Worm (Caenorhabditis elegans): ENCODE measurements around the gene srg-46.

The srg-46 gene

DNA sequence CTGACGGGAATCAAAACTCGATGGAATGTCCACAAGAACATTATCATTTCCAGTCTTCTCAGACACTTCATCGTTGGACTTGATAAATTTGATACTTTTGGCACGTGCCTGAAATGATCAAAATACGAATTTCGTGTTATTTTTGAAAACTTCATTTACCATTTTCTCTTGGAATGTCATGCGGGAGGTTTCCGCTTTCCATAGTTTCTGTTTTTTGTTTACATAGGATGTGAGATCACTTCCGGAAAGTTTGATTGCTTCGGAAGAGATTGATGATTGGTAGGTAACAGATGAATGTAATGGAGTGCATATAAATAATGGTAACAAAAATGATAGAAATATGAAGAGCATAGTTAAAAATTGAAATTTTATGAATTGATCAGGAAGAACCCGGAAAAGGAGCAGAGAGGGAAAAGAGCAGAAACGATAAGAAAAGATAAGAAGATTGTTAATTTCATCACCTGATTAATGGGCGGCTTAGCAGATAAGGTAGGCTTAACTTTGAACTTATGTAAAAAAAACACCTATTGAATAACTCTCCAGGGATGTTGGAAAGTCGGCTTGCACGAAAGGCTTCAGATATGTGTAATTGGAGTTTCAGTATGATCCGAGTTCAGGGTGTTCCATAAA lies 5.7 kb upstream of the srg-46 start, which contains the start of gene F32H5.1:
Gene F32H5.1, minus strand, starts transcription at position 386 of the 630 bp plus-strand sequence.
- TF ChIP-seq cog-1 (tag; optimal IDR thresholded peaks at IDR 0.05) (no peak), ztf-23 (GFP tag; IDR thresholded peaks at IDR 0.05) (no peak), T22C8.4 (GFP tag; IDR thresholded peaks at IDR 0.05) (no peak), ref-1 (GFP tag; conservative IDR thresholded peaks at IDR 0.05) (no peak), klf-2 (GFP tag; conservative IDR thresholded peaks at IDR 0.05) (no peak), ztf-29 (GFP tag; IDR thresholded peaks at IDR 0.05) (no peak), tab-1 (GFP tag; IDR thresholded peaks at IDR 0.05) (no peak), med-1 (GFP tag; optimal IDR thresholded peaks at IDR 0.05; ENCODE audit: insufficient read depth) (no peak), flt-1 (GFP tag; IDR thresholded peaks at IDR 0.05) (no peak)

DNA sequence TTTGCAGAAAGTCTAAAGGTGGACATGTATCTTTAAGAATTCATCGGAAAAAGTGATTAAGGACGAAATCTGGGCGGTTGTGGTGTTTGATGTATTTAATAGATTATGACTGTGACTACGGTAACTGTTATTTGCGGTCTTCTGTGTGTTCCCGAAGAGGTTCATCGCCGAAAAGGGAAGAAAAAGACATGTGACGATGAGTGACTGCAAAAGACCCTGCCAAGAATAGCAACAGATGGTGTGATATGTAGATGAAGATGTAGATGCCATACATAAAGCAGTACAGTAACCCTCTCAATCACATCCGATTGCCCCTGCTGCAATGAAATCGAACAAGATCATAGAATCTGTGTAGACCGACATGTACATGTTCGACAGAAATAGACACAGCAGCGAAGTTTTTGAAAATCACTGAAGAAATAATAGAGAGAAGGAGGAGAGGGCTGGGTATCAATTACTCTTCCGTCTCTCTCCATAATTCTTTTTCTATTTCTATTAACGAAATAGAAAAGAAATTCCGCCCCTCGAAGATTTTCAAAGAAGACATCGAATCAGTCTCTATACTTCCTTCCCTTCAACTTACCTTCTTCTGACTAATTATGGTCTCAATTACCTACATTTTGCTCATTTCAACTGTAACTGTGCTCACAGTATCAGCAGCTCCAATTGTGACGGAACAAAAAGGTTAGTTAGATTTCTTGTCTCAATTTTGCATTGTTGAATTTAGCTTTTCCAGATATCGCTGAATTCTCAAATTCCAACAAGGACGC lies 4.5 kb upstream of the srg-46 start, which contains the start of gene F32H5.3:
Gene F32H5.3, plus strand, starts transcription at position 513 of the 770 bp plus-strand sequence.
- TF ChIP-seq tab-1 (GFP tag; IDR thresholded peaks at IDR 0.05), result no peak
- TF ChIP-seq klf-2 (GFP tag; conservative IDR thresholded peaks at IDR 0.05), result no peak
- TF ChIP-seq ztf-29 (GFP tag; IDR thresholded peaks at IDR 0.05), result no peak
- no peak for TF ChIP-seq flt-1 (GFP tag; IDR thresholded peaks at IDR 0.05)
- TF ChIP-seq T22C8.4 (GFP tag; IDR thresholded peaks at IDR 0.05), result no peak
- no peak for TF ChIP-seq med-1 (GFP tag; optimal IDR thresholded peaks at IDR 0.05; ENCODE audit: insufficient read depth)
- no peak for TF ChIP-seq ref-1 (GFP tag; conservative IDR thresholded peaks at IDR 0.05)
- no peak for TF ChIP-seq cog-1 (tag; optimal IDR thresholded peaks at IDR 0.05)
- no peak for TF ChIP-seq ztf-23 (GFP tag; IDR thresholded peaks at IDR 0.05)

DNA sequence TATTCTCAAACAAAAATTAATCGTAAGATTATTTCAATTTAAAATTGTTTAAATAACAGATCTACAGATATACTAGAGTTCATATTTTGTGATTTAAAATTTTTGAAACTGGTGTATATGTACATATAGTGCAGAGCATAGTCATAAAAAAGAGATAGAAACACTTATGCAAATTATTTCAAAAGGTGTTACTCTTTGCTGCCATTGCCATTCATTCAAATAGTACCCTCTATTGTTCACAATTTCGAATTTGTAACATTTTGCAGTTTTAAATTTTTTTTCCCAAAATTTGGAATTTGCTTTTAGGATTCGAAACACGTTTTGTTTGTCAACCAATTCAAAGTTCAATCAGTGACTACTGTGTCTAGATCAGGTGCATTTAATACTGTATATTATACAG lies 3.3 kb upstream of the srg-46 start, which contains the start of gene F32H5.4:
Gene F32H5.4, plus strand, starts transcription at position 301 of the 400 bp plus-strand sequence.
- TF ChIP-seq ref-1 (GFP tag; conservative IDR thresholded peaks at IDR 0.05) (no peak), cog-1 (tag; optimal IDR thresholded peaks at IDR 0.05) (no peak), ztf-23 (GFP tag; IDR thresholded peaks at IDR 0.05) (no peak), flt-1 (GFP tag; IDR thresholded peaks at IDR 0.05) (no peak), klf-2 (GFP tag; conservative IDR thresholded peaks at IDR 0.05) (no peak), tab-1 (GFP tag; IDR thresholded peaks at IDR 0.05) (no peak), T22C8.4 (GFP tag; IDR thresholded peaks at IDR 0.05) (no peak), med-1 (GFP tag; optimal IDR thresholded peaks at IDR 0.05; ENCODE audit: insufficient read depth) (no peak), ztf-29 (GFP tag; IDR thresholded peaks at IDR 0.05) (no peak)

DNA sequence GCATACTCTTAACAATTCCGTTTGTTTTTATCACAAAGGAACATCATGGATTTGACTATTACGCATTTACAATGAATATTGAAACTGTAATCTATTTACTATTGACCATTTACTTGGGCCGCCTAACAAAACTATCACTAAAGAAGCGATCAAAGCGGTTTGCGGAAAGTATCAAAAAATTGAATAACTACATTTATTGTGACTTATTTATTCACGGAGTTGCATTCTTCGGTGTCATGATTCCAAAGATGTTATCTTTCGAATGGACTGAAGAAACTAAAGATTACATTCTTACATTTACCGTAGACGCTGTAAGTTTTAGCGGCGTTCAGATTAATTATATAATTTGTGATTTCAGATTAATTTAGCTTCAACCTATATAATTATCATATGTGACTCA lies 712 bp downstream of the srg-46 start:
- TF ChIP-seq ztf-23 (GFP tag; IDR thresholded peaks at IDR 0.05) (no peak), T22C8.4 (GFP tag; IDR thresholded peaks at IDR 0.05) (no peak), flt-1 (GFP tag; IDR thresholded peaks at IDR 0.05) (no peak), klf-2 (GFP tag; conservative IDR thresholded peaks at IDR 0.05) (no peak), cog-1 (tag; optimal IDR thresholded peaks at IDR 0.05) (no peak), tab-1 (GFP tag; IDR thresholded peaks at IDR 0.05) (no peak), ztf-29 (GFP tag; IDR thresholded peaks at IDR 0.05) (no peak), med-1 (GFP tag; optimal IDR thresholded peaks at IDR 0.05; ENCODE audit: insufficient read depth) (no peak), ref-1 (GFP tag; conservative IDR thresholded peaks at IDR 0.05) (no peak)

DNA sequence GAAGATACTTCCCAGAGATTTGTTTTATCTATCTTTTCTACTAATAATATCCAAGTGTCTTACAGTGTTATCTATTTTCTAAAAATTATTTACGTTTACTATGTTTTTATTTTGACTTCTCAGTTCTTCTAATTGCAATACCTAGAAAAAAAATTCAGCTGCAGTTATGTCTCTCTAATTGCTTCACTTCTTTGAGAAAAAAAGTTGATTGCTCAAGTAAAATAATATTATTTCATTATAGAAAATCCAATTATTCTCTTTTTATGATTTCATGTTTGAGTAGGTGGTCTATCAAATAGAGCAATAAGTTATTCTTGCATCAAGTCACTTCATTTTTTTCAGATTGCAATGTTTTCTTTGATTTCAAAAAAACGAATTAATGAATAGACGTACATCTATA lies 3.0 kb downstream of the srg-46 start:
- no peak for TF ChIP-seq flt-1 (GFP tag; IDR thresholded peaks at IDR 0.05)
- no peak for TF ChIP-seq ztf-23 (GFP tag; IDR thresholded peaks at IDR 0.05)
- no peak for TF ChIP-seq ref-1 (GFP tag; conservative IDR thresholded peaks at IDR 0.05)
- TF ChIP-seq ztf-29 (GFP tag; IDR thresholded peaks at IDR 0.05), result no peak
- TF ChIP-seq tab-1 (GFP tag; IDR thresholded peaks at IDR 0.05), result no peak
- no peak for TF ChIP-seq T22C8.4 (GFP tag; IDR thresholded peaks at IDR 0.05)
- TF ChIP-seq klf-2 (GFP tag; conservative IDR thresholded peaks at IDR 0.05), result no peak
- TF ChIP-seq med-1 (GFP tag; optimal IDR thresholded peaks at IDR 0.05; ENCODE audit: insufficient read depth), result no peak
- TF ChIP-seq cog-1 (tag; optimal IDR thresholded peaks at IDR 0.05), result no peak

DNA sequence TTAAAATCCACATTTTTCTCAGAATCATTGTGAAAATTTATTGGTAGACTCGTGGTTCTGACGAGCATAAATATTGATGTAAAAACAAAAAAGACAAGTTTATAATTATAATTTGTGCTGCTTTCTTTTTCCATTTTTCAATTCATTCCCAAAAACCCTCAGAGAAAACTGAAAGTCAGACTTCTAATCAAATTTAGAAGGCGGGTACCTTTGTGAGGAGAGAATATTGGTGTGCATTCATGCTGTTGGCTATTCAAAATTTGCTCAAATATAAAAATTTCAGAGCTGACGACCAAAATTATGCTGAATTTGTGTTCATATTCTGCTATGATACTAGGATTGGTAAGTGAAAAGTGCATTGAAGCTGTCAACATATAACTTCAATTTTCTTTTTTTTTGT lies 3.5 kb downstream of the srg-46 start, which contains the start of gene srx-125:
Gene srx-125, plus strand, starts transcription at position 301 of the 400 bp plus-strand sequence.
- no peak for TF ChIP-seq klf-2 (GFP tag; conservative IDR thresholded peaks at IDR 0.05)
- TF ChIP-seq med-1 (GFP tag; optimal IDR thresholded peaks at IDR 0.05; ENCODE audit: insufficient read depth), result no peak
- TF ChIP-seq ztf-23 (GFP tag; IDR thresholded peaks at IDR 0.05), result no peak
- no peak for TF ChIP-seq ztf-29 (GFP tag; IDR thresholded peaks at IDR 0.05)
- no peak for TF ChIP-seq tab-1 (GFP tag; IDR thresholded peaks at IDR 0.05)
- no peak for TF ChIP-seq ref-1 (GFP tag; conservative IDR thresholded peaks at IDR 0.05)

DNA sequence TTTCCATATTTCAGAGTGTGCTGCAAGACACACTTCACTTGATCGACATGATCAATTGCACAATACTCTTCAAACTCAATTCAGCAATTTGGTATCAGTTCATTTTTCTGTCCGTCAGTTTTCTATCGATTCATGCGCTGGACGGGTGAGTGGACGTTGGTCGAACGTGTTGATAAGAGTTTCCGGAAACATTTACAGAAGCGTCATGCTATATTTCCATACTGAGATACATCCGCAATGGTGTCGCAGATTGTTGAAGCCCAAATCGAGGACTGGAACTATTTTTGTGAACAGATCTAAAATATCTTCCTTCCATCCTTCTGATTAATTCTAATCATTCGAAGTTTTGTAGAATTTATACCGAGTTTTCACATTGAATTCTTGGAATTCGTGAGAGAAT lies 6.1 kb downstream of the srg-46 start:
- TF ChIP-seq flt-1 (GFP tag; IDR thresholded peaks at IDR 0.05), result no peak
- TF ChIP-seq T22C8.4 (GFP tag; IDR thresholded peaks at IDR 0.05), result no peak
- no peak for TF ChIP-seq cog-1 (tag; optimal IDR thresholded peaks at IDR 0.05)
- no peak for TF ChIP-seq ref-1 (GFP tag; conservative IDR thresholded peaks at IDR 0.05)
- no peak for TF ChIP-seq ztf-23 (GFP tag; IDR thresholded peaks at IDR 0.05)
- no peak for TF ChIP-seq ztf-29 (GFP tag; IDR thresholded peaks at IDR 0.05)
- no peak for TF ChIP-seq klf-2 (GFP tag; conservative IDR thresholded peaks at IDR 0.05)
- no peak for TF ChIP-seq tab-1 (GFP tag; IDR thresholded peaks at IDR 0.05)
- no peak for TF ChIP-seq med-1 (GFP tag; optimal IDR thresholded peaks at IDR 0.05; ENCODE audit: insufficient read depth)

DNA sequence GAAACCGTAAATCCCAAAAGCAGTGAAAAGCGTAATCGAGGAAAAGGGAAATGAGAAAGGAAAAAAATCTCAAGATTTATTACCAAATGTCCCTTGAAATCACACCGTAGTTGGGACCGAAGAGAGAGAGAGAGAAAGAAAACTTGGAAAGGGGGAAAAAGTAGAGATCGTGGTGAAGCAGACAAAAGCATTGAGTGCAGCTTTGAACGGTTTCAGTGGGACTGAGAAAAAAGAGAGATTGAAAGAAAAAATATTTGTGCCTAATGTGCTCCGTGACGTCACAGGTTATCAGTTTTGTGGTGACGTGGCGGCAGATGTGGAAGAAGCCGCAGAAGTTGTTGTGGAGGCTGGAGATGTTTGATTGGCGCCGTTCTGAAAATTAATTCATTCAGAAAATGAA lies 6.8 kb downstream of the srg-46 start:
- TF ChIP-seq med-1 (GFP tag; optimal IDR thresholded peaks at IDR 0.05; ENCODE audit: insufficient read depth), result no peak

DNA sequence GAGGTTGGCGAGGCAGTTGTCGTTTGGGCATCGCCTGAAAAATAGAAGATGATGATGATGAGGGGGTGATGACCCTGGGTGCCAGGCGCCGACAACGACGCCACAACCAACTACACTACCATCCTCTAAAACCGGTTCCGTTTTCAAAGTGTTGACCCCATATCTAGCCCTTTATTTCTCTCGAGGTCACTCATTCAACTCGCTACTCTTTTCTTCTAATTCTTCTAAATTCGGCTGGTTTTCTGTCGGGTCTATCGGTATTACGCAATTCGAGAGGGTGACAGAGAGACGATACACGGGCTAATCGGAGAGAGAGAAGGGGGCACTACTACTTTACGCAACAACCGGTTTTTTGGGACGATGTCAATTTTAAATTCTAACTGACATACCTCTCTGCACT lies 7.8 kb downstream of the srg-46 start:
- TF ChIP-seq med-1 (GFP tag; optimal IDR thresholded peaks at IDR 0.05; ENCODE audit: insufficient read depth) (no peak), cog-1 (tag; optimal IDR thresholded peaks at IDR 0.05) (no peak), klf-2 (GFP tag; conservative IDR thresholded peaks at IDR 0.05) (no peak), T22C8.4 (GFP tag; IDR thresholded peaks at IDR 0.05) (no peak), ref-1 (GFP tag; conservative IDR thresholded peaks at IDR 0.05) (no peak), tab-1 (GFP tag; IDR thresholded peaks at IDR 0.05) (no peak), flt-1 (GFP tag; IDR thresholded peaks at IDR 0.05) (no peak), ztf-23 (GFP tag; IDR thresholded peaks at IDR 0.05) (no peak), ztf-29 (GFP tag; IDR thresholded peaks at IDR 0.05) (no peak)
